Worm (Caenorhabditis elegans) whole organism, mixed stage, embryonic: Measurements from ENCODE around the gene C07D10.1.
A peak's percentile ranks its signal among the peaks of the same experiment; 100 is the strongest.

Experiments
- blmp-1 ChIP-seq: fragments of 150-350 bp; optimal IDR thresholded peaks from 2 replicates; lab custom pipeline; 2014; ENCODE audit warnings: missing biosample characterization, missing genetic modification characterization
- ces-1 ChIP-seq: fragments of 150-350 bp; optimal IDR thresholded peaks from 2 replicates; lab custom pipeline; 2014; ENCODE audit warnings: missing biosample characterization, missing genetic modification reagents, missing genetic modification characterization
- drap-1 ChIP-seq: fragments of 200-800 bp; sonication (Bioruptor generic); optimal IDR thresholded peaks from 3 replicates; lab custom pipeline; 2018; ENCODE audit warnings: mild to moderate bottlenecking, missing genetic modification characterization, missing compliant biosample characterization
- elt-1 ChIP-seq: sonication (generic microtip); optimal IDR thresholded peaks from 2 replicates; lab custom pipeline; 2017; ENCODE audit warnings: missing genetic modification characterization, mild to moderate bottlenecking, missing compliant biosample characterization, antibody characterized with exemption, moderate library complexity, borderline replicate concordance; ENCODE audit not compliant: insufficient read depth
- elt-3 ChIP-seq: fragments of 150-350 bp; optimal IDR thresholded peaks from 2 replicates; lab custom pipeline; 2014; ENCODE audit warnings: missing biosample characterization, missing genetic modification characterization
- hlh-1 ChIP-seq: fragments of 150-350 bp; optimal IDR thresholded peaks from 2 replicates; lab custom pipeline; 2014; ENCODE audit warnings: missing biosample characterization, missing genetic modification reagents, missing genetic modification characterization
- lsy-2 ChIP-seq: fragments of 150-350 bp; optimal IDR thresholded peaks from 2 replicates; lab custom pipeline; 2014; ENCODE audit warnings: missing biosample characterization, missing genetic modification characterization
- mep-1 ChIP-seq: fragments of 150-350 bp; optimal IDR thresholded peaks from 2 replicates; lab custom pipeline; 2017; ENCODE audit warnings: missing biosample characterization, missing genetic modification reagents, missing genetic modification characterization, inconsistent platforms
- nhr-237 ChIP-seq: fragments of 150-350 bp; optimal IDR thresholded peaks from 2 replicates; lab custom pipeline; 2014; ENCODE audit warnings: missing biosample characterization, missing genetic modification characterization
- nhr-76 ChIP-seq: sonication (generic microtip); optimal IDR thresholded peaks from 2 replicates; lab custom pipeline; 2017; ENCODE audit warnings: missing biosample characterization, missing genetic modification characterization
- snpc-4 ChIP-seq: fragments of 150-350 bp; optimal IDR thresholded peaks from 2 replicates; lab custom pipeline; 2014; ENCODE audit warnings: missing biosample characterization, missing genetic modification characterization
- unc-39 ChIP-seq: fragments of 150-350 bp; optimal IDR thresholded peaks from 2 replicates; lab custom pipeline; 2014; ENCODE audit warnings: missing biosample characterization, missing genetic modification characterization
- ztf-11 ChIP-seq: fragments of 150-350 bp; optimal IDR thresholded peaks from 2 replicates; lab custom pipeline; 2014; ENCODE audit warnings: missing biosample characterization, missing genetic modification characterization

- TF ChIP-seq snpc-4 (tag; lab: Kevin White, UChicago), result no peak
- TF ChIP-seq elt-1 (tag; lab: Kevin White, UChicago), result peak; percentile 18
- TF ChIP-seq ztf-11 (tag; lab: Kevin White, UChicago), result no peak
- no peak for TF ChIP-seq mep-1 (tag; lab: Kevin White, UChicago)
- TF ChIP-seq nhr-237, result no peak
- no peak for TF ChIP-seq blmp-1 (tag; lab: Kevin White, UChicago)
- peak; percentile 24 for TF ChIP-seq hlh-1 (tag; lab: Kevin White, UChicago)
- no peak for TF ChIP-seq nhr-76 (tag; lab: Kevin White, UChicago)
- TF ChIP-seq lsy-2 (tag; lab: Kevin White, UChicago), result no peak
- TF ChIP-seq ces-1 (GFP tag; lab: Kevin White, UChicago), result peak; percentile 46
- TF ChIP-seq unc-39 (tag; lab: Kevin White, UChicago), result no peak
- TF ChIP-seq drap-1 (GFP tag; lab: Kevin White, UChicago), result no peak
- TF ChIP-seq elt-3, result no peak
These were observed 34.8 kb upstream of the C07D10.1 start, which contains the start of gene msra-1 for ce11 chrII:7363990-7364455.
